Worm (Caenorhabditis elegans) whole organism, L2 larva: ENCODE results near the gene srbc-61.

Source experiments
- lin-13 ChIP-seq: fragments of 150-350 bp; optimal IDR thresholded peaks from 2 replicates; lab custom pipeline; 2014; ENCODE audit warnings: missing biosample characterization, missing genetic modification reagents, missing genetic modification characterization
- mdl-1 ChIP-seq, 2 experiments: fragments of 150-350 bp in 1 of 2; sonication (generic microtip) in 1 of 2; optimal IDR thresholded peaks; 2 replicates each; lab custom pipeline; 2017; ENCODE audit warnings: missing biosample characterization in 2 of 2, missing genetic modification characterization in 2 of 2
- nhr-23 ChIP-seq: fragments of 150-350 bp; optimal IDR thresholded peaks from 2 replicates; lab custom pipeline; 2014; ENCODE audit warnings: missing biosample characterization, missing genetic modification reagents, missing genetic modification characterization

DNA sequence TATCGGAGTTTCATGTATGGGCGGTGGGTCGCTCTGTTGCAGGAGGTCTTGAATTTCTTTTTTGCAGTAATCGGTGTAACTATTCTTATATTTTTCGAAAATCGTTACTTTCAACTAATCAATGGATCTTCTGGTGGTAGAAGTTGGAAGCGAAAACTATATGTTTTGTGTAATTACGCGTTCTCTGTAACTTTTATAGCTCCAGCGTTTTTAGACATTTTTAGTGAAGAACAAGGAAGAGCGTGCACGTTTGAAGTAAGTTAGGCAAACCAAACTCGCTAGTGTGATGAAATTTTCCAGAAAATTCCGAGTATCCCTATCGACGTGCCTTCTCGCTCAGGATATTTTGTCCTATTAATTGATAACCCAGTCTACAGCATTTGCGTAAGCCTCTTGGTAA is 37.2 kb upstream of the srbc-61 start, which contains the start of gene srh-154:
- no peak for TF ChIP-seq nhr-23 (tag; lab: Kevin White, UChicago)
- no peak for TF ChIP-seq mdl-1 (tag; optimal IDR thresholded peaks at IDR 0.05; lab: Kevin White, UChicago)
- no peak for TF ChIP-seq lin-13 (GFP tag; lab: Kevin White, UChicago)
